Worm (Caenorhabditis elegans) whole organism, young adult: ENCODE results near the gene rpm-1.
A peak's percentile ranks its signal among the peaks of the same experiment; 100 is the strongest.

Experiments used
- B0019.2 ChIP-seq: fragments of 200-800 bp; sonication (Bioruptor generic); conservative IDR thresholded peaks from 2 replicates; pipeline ENCODE4 v1.3.6; 2022; ENCODE audit warnings: missing genetic modification reagents, missing genetic modification characterization, missing compliant biosample characterization
- F33H1.4 ChIP-seq: fragments of 200-800 bp; sonication (Bioruptor generic); IDR thresholded peaks from 2 replicates; pipeline ENCODE4 v1.3.6; 2022; ENCODE audit warnings: missing genetic modification reagents, missing genetic modification characterization, missing compliant biosample characterization
- F37B4.10 ChIP-seq: fragments of 200-800 bp; sonication (Bioruptor generic); IDR thresholded peaks from 2 replicates; pipeline ENCODE4 v1.3.6; 2022; ENCODE audit warnings: missing genetic modification characterization, missing compliant biosample characterization
- K11D2.4 ChIP-seq: fragments of 200-800 bp; sonication (Bioruptor generic); IDR thresholded peaks from 2 replicates; pipeline ENCODE4 v1.3.6; 2022; ENCODE audit warnings: missing genetic modification reagents, missing genetic modification characterization, missing compliant biosample characterization
- K12H6.12 ChIP-seq: fragments of 200-800 bp; sonication (Bioruptor generic); optimal IDR thresholded peaks from 2 replicates; lab custom pipeline; 2018; ENCODE audit warnings: mild to moderate bottlenecking, missing genetic modification characterization, missing compliant biosample characterization
- T07F8.4 ChIP-seq: sonication (generic microtip); optimal IDR thresholded peaks from 2 replicates; lab custom pipeline; 2016; ENCODE audit warnings: mild to moderate bottlenecking, missing genetic modification characterization, moderate library complexity, missing compliant biosample characterization
- Y95B8A.8 ChIP-seq: fragments of 200-800 bp; sonication (Bioruptor generic); IDR thresholded peaks from 2 replicates; pipeline ENCODE4 v1.3.6; 2022; ENCODE audit warnings: missing genetic modification reagents, missing genetic modification characterization, missing compliant biosample characterization
- ZK185.1 ChIP-seq: sonication (generic microtip); optimal IDR thresholded peaks from 2 replicates; lab custom pipeline; 2016; ENCODE audit warnings: mild to moderate bottlenecking, missing genetic modification characterization, missing compliant biosample characterization; ENCODE audit not compliant: poor library complexity, severe bottlenecking
- aptf-2 ChIP-seq: fragments of 200-800 bp; sonication (Bioruptor generic); conservative IDR thresholded peaks from 2 replicates; pipeline ENCODE4 v1.3.6; 2022; ENCODE audit warnings: missing genetic modification reagents, missing genetic modification characterization, missing compliant biosample characterization
- attf-3 ChIP-seq: fragments of 200-800 bp; sonication (Bioruptor generic); conservative IDR thresholded peaks from 2 replicates; pipeline ENCODE4 v1.3.6; 2022; ENCODE audit warnings: missing genetic modification reagents, missing genetic modification characterization, missing compliant biosample characterization
- attf-5 ChIP-seq: fragments of 200-800 bp; sonication (Bioruptor generic); optimal IDR thresholded peaks from 2 replicates; lab custom pipeline; 2018; ENCODE audit warnings: mild to moderate bottlenecking, missing genetic modification characterization, missing compliant biosample characterization
- bed-2 ChIP-seq: fragments of 200-800 bp; sonication (Bioruptor generic); IDR thresholded peaks from 2 replicates; pipeline ENCODE4 v1.3.6; 2022; ENCODE audit warnings: missing genetic modification reagents, missing genetic modification characterization, missing compliant biosample characterization
- cebp-1 ChIP-seq, 2 experiments: fragments of 200-800 bp in 1 of 2; sonication (Bioruptor generic) in 1 of 2; sonication (generic microtip) in 1 of 2; IDR thresholded peaks in 1 of 2; optimal IDR thresholded peaks in 1 of 2; 2 replicates each; pipeline versions ENCODE4 v1.3.6 to Lab custom; 2017 to 2022; ENCODE audit warnings: missing compliant biosample characterization in 2 of 2, missing genetic modification characterization in 2 of 2, mild to moderate bottlenecking in 1 of 2, missing genetic modification reagents in 1 of 2, moderate library complexity in 1 of 2
- cebp-2 ChIP-seq: fragments of 200-800 bp; sonication (Bioruptor generic); IDR thresholded peaks from 2 replicates; pipeline ENCODE4 v1.3.6; 2022; ENCODE audit warnings: missing genetic modification characterization, missing compliant biosample characterization
- ceh-100 ChIP-seq: fragments of 200-800 bp; sonication (Bioruptor generic); IDR thresholded peaks from 2 replicates; pipeline ENCODE4 v1.3.6; 2022; ENCODE audit warnings: missing genetic modification reagents, missing genetic modification characterization, missing compliant biosample characterization
- ceh-27 ChIP-seq: fragments of 200-800 bp; sonication (Bioruptor generic); optimal IDR thresholded peaks from 2 replicates; lab custom pipeline; 2018; ENCODE audit warnings: mild to moderate bottlenecking, missing genetic modification characterization, moderate library complexity, missing compliant biosample characterization
- efl-1 ChIP-seq: fragments of 150-350 bp; optimal IDR thresholded peaks from 2 replicates; lab custom pipeline; 2014; ENCODE audit warnings: missing biosample characterization, missing genetic modification reagents, missing genetic modification characterization
- egl-18 ChIP-seq: fragments of 200-800 bp; sonication (Bioruptor generic); IDR thresholded peaks from 2 replicates; pipeline ENCODE4 v1.3.6; 2022; ENCODE audit warnings: missing genetic modification reagents, missing genetic modification characterization, missing compliant biosample characterization
- gei-17 ChIP-seq: fragments of 200-800 bp; sonication (Bioruptor generic); optimal IDR thresholded peaks from 2 replicates; lab custom pipeline; 2018; ENCODE audit warnings: mild to moderate bottlenecking, missing genetic modification characterization, missing compliant biosample characterization
- hmg-1.2 ChIP-seq: fragments of 200-800 bp; sonication (Bioruptor generic); IDR thresholded peaks from 2 replicates; pipeline ENCODE4 v1.3.6; 2022; ENCODE audit warnings: missing genetic modification reagents, missing genetic modification characterization, missing compliant biosample characterization
- hmg-20 ChIP-seq: fragments of 200-800 bp; sonication (Bioruptor generic); IDR thresholded peaks from 2 replicates; pipeline ENCODE4 v1.3.6; 2022; ENCODE audit warnings: missing genetic modification reagents, missing genetic modification characterization, missing compliant biosample characterization
- lin-26 ChIP-seq: fragments of 200-800 bp; sonication (Bioruptor generic); IDR thresholded peaks from 2 replicates; pipeline ENCODE4 v1.3.6; 2022; ENCODE audit warnings: missing genetic modification reagents, missing genetic modification characterization, missing compliant biosample characterization
- lin-40 ChIP-seq: sonication (generic microtip); optimal IDR thresholded peaks from 2 replicates; lab custom pipeline; 2016; ENCODE audit warnings: missing genetic modification characterization, mild to moderate bottlenecking, missing compliant biosample characterization, missing genotype, missing genetic modification reagents
- lin-54 ChIP-seq: fragments of 200-800 bp; sonication (Bioruptor generic); optimal IDR thresholded peaks from 2 replicates; lab custom pipeline; 2018; ENCODE audit warnings: mild to moderate bottlenecking, missing genetic modification characterization, missing compliant biosample characterization
- madf-6 ChIP-seq: fragments of 200-800 bp; sonication (Bioruptor generic); IDR thresholded peaks from 2 replicates; pipeline ENCODE4 v1.3.6; 2022; ENCODE audit warnings: missing genetic modification reagents, missing genetic modification characterization, missing compliant biosample characterization
- mcd-1 ChIP-seq: fragments of 200-800 bp; sonication (Bioruptor generic); IDR thresholded peaks from 2 replicates; pipeline ENCODE4 v1.3.6; 2022; ENCODE audit warnings: missing genetic modification reagents, missing genetic modification characterization, missing compliant biosample characterization
- nfyb-1 ChIP-seq: fragments of 200-800 bp; sonication (Bioruptor generic); IDR thresholded peaks from 2 replicates; pipeline ENCODE4 v1.3.6; 2022; ENCODE audit warnings: missing genetic modification reagents, missing genetic modification characterization, missing compliant biosample characterization
- nhr-80 ChIP-seq: sonication (generic microtip); optimal IDR thresholded peaks from 2 replicates; lab custom pipeline; 2016; ENCODE audit warnings: missing genetic modification characterization, missing compliant biosample characterization
- sea-2 ChIP-seq: fragments of 200-800 bp; sonication (Bioruptor generic); IDR thresholded peaks from 2 replicates; pipeline ENCODE4 v1.3.6; 2022; ENCODE audit warnings: missing genetic modification characterization, missing compliant biosample characterization
- snpc-1.3 ChIP-seq: sonication (generic microtip); optimal IDR thresholded peaks from 2 replicates; lab custom pipeline; 2017; ENCODE audit warnings: missing genetic modification characterization, mild to moderate bottlenecking, missing compliant biosample characterization, antibody characterized with exemption, moderate library complexity, missing genotype, missing genetic modification reagents; ENCODE audit not compliant: insufficient read depth
- snpc-4 ChIP-seq, 5 experiments: fragments of 150-350 bp in 1 of 5; sonication (generic microtip) in 4 of 5; optimal IDR thresholded peaks; 2 replicates each; lab custom pipeline; 2014 to 2018; ENCODE audit warnings: missing genetic modification characterization in 5 of 5, missing biosample characterization in 3 of 5, antibody characterized with exemption in 2 of 5, mild to moderate bottlenecking in 2 of 5, missing compliant biosample characterization in 2 of 5, missing genotype in 2 of 5, moderate library complexity in 2 of 5, missing genetic modification reagents in 1 of 5
- somi-1 ChIP-seq: fragments of 200-800 bp; sonication (Bioruptor generic); optimal IDR thresholded peaks from 2 replicates; lab custom pipeline; 2018; ENCODE audit warnings: mild to moderate bottlenecking, missing genetic modification characterization, missing compliant biosample characterization
- tbp1 ChIP-seq: fragments of 200-800 bp; sonication (Bioruptor generic); optimal IDR thresholded peaks from 2 replicates; lab custom pipeline; 2018; ENCODE audit warnings: mild to moderate bottlenecking, missing genetic modification characterization, missing compliant biosample characterization
- tlf-1 ChIP-seq: fragments of 200-800 bp; sonication (Bioruptor generic); optimal IDR thresholded peaks from 2 replicates; lab custom pipeline; 2018; ENCODE audit warnings: mild to moderate bottlenecking, missing genetic modification characterization, missing compliant biosample characterization
- unc-62 ChIP-seq: fragments of 150-350 bp; optimal IDR thresholded peaks from 2 replicates; lab custom pipeline; 2014; ENCODE audit warnings: missing biosample characterization, missing genetic modification reagents, missing genetic modification characterization
- zfh-2 ChIP-seq: fragments of 200-800 bp; sonication (Bioruptor generic); conservative IDR thresholded peaks from 2 replicates; pipeline ENCODE4 v1.3.6; 2022; ENCODE audit warnings: missing genetic modification reagents, missing genetic modification characterization, missing compliant biosample characterization
- ztf-18 ChIP-seq: sonication (generic microtip); optimal IDR thresholded peaks from 2 replicates; lab custom pipeline; 2016; ENCODE audit warnings: missing genotype, mild to moderate bottlenecking, missing genetic modification characterization, missing compliant biosample characterization
- ztf-26 ChIP-seq: sonication (generic microtip); optimal IDR thresholded peaks from 2 replicates; lab custom pipeline; 2017; ENCODE audit warnings: missing genetic modification characterization, missing compliant biosample characterization
- ztf-28 ChIP-seq: fragments of 200-800 bp; sonication (Bioruptor generic); IDR thresholded peaks from 2 replicates; pipeline ENCODE4 v1.3.6; 2022; ENCODE audit warnings: missing genetic modification reagents, missing genetic modification characterization, missing compliant biosample characterization

The rpm-1 gene

ce11 chrV:8795499-8795898 is 24.3 kb downstream of the rpm-1 start:
- TF ChIP-seq bed-2 (GFP tag; lab: Robert Waterston, UW): no peak
- no peak for TF ChIP-seq zfh-2 (GFP tag; lab: Robert Waterston, UW)
- TF ChIP-seq efl-1 (GFP tag; lab: Kevin White, UChicago): no peak
- TF ChIP-seq hmg-20 (GFP tag; lab: Robert Waterston, UW): no peak
- peak; percentile 4 for TF ChIP-seq nhr-80
- TF ChIP-seq unc-62 (GFP tag; lab: Kevin White, UChicago): no peak
- no peak for TF ChIP-seq aptf-2 (GFP tag; lab: Robert Waterston, UW)

ce11 chrV:8792814-8793213 is 26.9 kb downstream of the rpm-1 start:
- TF ChIP-seq T07F8.4: no peak
- TF ChIP-seq, all 124 proteins: peak for 0

- TF ChIP-seq F33H1.4 (GFP tag; lab: Robert Waterston, UW) (no peak), tlf-1 (no peak), ztf-26 (tag; lab: Kevin White, UChicago) (no peak), cebp-2 (no peak), snpc-4 (GFP tag; optimal IDR thresholded peaks at IDR 0.05; lab: Kevin White, UChicago) (no peak), snpc-4 (tag; optimal IDR thresholded peaks at IDR 0.05; lab: Kevin White, UChicago) (no peak), F37B4.10 (GFP tag; lab: Robert Waterston, UW) (no peak)
Measured at ce11 chrV:8789345-8789744, 30.4 kb downstream of the rpm-1 start.

ce11 chrV:8786245-8786644 is 33.5 kb downstream of the rpm-1 start, which contains the start of gene sup-37:
TSS of gene sup-37 (plus strand) at chrV:8786545.
- no peak for TF ChIP-seq tbp1 (GFP tag; lab: Kevin White, UChicago)
- no peak for TF ChIP-seq madf-6 (GFP tag; lab: Robert Waterston, UW)
- TF ChIP-seq ztf-28 (GFP tag; lab: Robert Waterston, UW): no peak
- no peak for TF ChIP-seq ceh-100 (GFP tag; lab: Robert Waterston, UW)
- no peak for TF ChIP-seq attf-3 (GFP tag; lab: Robert Waterston, UW)
- no peak for TF ChIP-seq zfh-2 (GFP tag; lab: Robert Waterston, UW)
- no peak for TF ChIP-seq Y95B8A.8 (GFP tag; lab: Robert Waterston, UW)
- TF ChIP-seq sea-2 (GFP tag; lab: Robert Waterston, UW): no peak
- TF ChIP-seq egl-18 (GFP tag; lab: Robert Waterston, UW): no peak
- TF ChIP-seq ZK185.1 (tag; lab: Kevin White, UChicago): no peak
- TF ChIP-seq lin-54 (GFP tag; lab: Kevin White, UChicago): no peak

ce11 chrV:8785526-8785925 is 34.2 kb downstream of the rpm-1 start:
- TF ChIP-seq gei-17 (GFP tag; lab: Kevin White, UChicago): no peak
- peak; percentile 75 for TF ChIP-seq nhr-80
- TF ChIP-seq nfyb-1: 0 out of 2 replicates have a peak, but pooled peaks have one; percentile 57
- no peak for TF ChIP-seq ztf-28 (GFP tag; lab: Robert Waterston, UW)
- TF ChIP-seq hmg-1.2 (GFP tag; lab: Robert Waterston, UW): 0 out of 2 replicates have a peak, but pooled peaks have one; percentile 31
- TF ChIP-seq B0019.2 (GFP tag; lab: Robert Waterston, UW): no peak
- TF ChIP-seq egl-18 (GFP tag; lab: Robert Waterston, UW): no peak
- no peak for TF ChIP-seq snpc-4 (GFP tag; optimal IDR thresholded peaks at IDR 0.05; lab: Kevin White, UChicago)
- peak in 1 of 4 experiments; percentile 2 for TF ChIP-seq snpc-4 (tag; optimal IDR thresholded peaks at IDR 0.05; lab: Kevin White, UChicago)
- TF ChIP-seq snpc-1.3 (tag; lab: Kevin White, UChicago): no peak
- TF ChIP-seq K12H6.12 (tag; lab: Kevin White, UChicago): peak; percentile 54
- TF ChIP-seq somi-1 (GFP tag; lab: Kevin White, UChicago): no peak
- TF ChIP-seq cebp-1 (GFP tag; IDR thresholded peaks at IDR 0.05; lab: Robert Waterston, UW): no peak
- peak; percentile 61 for TF ChIP-seq cebp-1 (tag; optimal IDR thresholded peaks at IDR 0.05; lab: Kevin White, UChicago)
- TF ChIP-seq ceh-27 (GFP tag; lab: Kevin White, UChicago): no peak
- 0 out of 2 replicates have a peak, but pooled peaks have one; percentile 34 for TF ChIP-seq K11D2.4
- TF ChIP-seq ztf-18 (tag; lab: Kevin White, UChicago): peak; percentile 14
- TF ChIP-seq zfh-2 (GFP tag; lab: Robert Waterston, UW): peak; percentile 100
- TF ChIP-seq F37B4.10 (GFP tag; lab: Robert Waterston, UW): 0 out of 2 replicates have a peak, but pooled peaks have one; percentile 17
- peak; percentile 7 for TF ChIP-seq lin-40
- peak; percentile 58 for TF ChIP-seq mcd-1 (GFP tag; lab: Robert Waterston, UW)
- TF ChIP-seq attf-5: peak; percentile 68
- TF ChIP-seq lin-26 (GFP tag; lab: Robert Waterston, UW): peak; percentile 39; the same call in 1 of the 2 replicates
